Fruit fly (Drosophila melanogaster) whole organism, embryonic: ENCODE results near the gene CG15209.
A peak's percentile ranks its signal among the peaks of the same experiment; 100 is the strongest.

Experiments
- B-H1 ChIP-seq: fragments of 200-800 bp; sonication (Bioruptor generic); IDR thresholded peaks from 3 replicates; pipeline ENCODE4 v1.3.6; 2022; ENCODE audit warnings: missing biosample characterization, missing genetic modification characterization
- CG12236 ChIP-seq: fragments of 200-800 bp; sonication (Bioruptor generic); optimal IDR thresholded peaks from 2 replicates; lab custom pipeline; 2016; ENCODE audit warnings: missing biosample characterization, missing genetic modification characterization
- CG1832 ChIP-seq: fragments of 200-800 bp; sonication (Bioruptor generic); optimal IDR thresholded peaks from 2 replicates; lab custom pipeline; 2017; ENCODE audit warnings: missing biosample characterization, mild to moderate bottlenecking, missing genetic modification characterization, inconsistent platforms
- CG30403 ChIP-seq: fragments of 200-800 bp; sonication (Bioruptor generic); optimal IDR thresholded peaks from 3 replicates; lab custom pipeline; 2016; ENCODE audit warnings: missing biosample characterization, missing genetic modification characterization
- CG4404 ChIP-seq: fragments of 200-800 bp; sonication (Bioruptor generic); IDR thresholded peaks from 2 replicates; pipeline ENCODE4 v1.3.6; 2022; ENCODE audit warnings: missing biosample characterization, missing genetic modification characterization
- CG4854 ChIP-seq: fragments of 200-800 bp; sonication (Bioruptor generic); optimal IDR thresholded peaks from 2 replicates; lab custom pipeline; 2016; ENCODE audit warnings: missing biosample characterization, missing genetic modification characterization, inconsistent platforms
- CG6683 ChIP-seq: fragments of 200-800 bp; sonication (Bioruptor generic); optimal IDR thresholded peaks from 2 replicates; lab custom pipeline; 2017; ENCODE audit warnings: missing biosample characterization, mild to moderate bottlenecking, missing genetic modification characterization, missing genetic modification reagents
- CG8281 ChIP-seq: fragments of 200-800 bp; sonication (Bioruptor generic); optimal IDR thresholded peaks from 2 replicates; lab custom pipeline; 2018; ENCODE audit warnings: missing biosample characterization, mild to moderate bottlenecking, missing genetic modification characterization, moderate library complexity
- CG8478 ChIP-seq: fragments of >200 bp; optimal IDR thresholded peaks from 2 replicates; lab custom pipeline; 2018
- CG9876 ChIP-seq: fragments of 200-800 bp; sonication (Bioruptor generic); optimal IDR thresholded peaks from 2 replicates; lab custom pipeline; 2016; ENCODE audit warnings: missing biosample characterization, missing genetic modification characterization
- Dbx ChIP-seq: fragments of 200-800 bp; sonication (Bioruptor generic); IDR thresholded peaks from 3 replicates; pipeline ENCODE4 v1.3.6; 2022; ENCODE audit warnings: missing biosample characterization, missing genetic modification characterization
- Ets65A ChIP-seq: fragments of 200-800 bp; sonication (Bioruptor generic); peaks from one replicate; lab custom pipeline; 2016; ENCODE audit warnings: missing biosample characterization, missing genetic modification characterization
- Gug ChIP-seq: fragments of 200-800 bp; sonication (Bioruptor generic); IDR thresholded peaks from 4 replicates; pipeline ENCODE4 v1.3.6; 2022; ENCODE audit warnings: missing biosample characterization, missing genetic modification characterization
- HLH54F ChIP-seq: fragments of 200-800 bp; sonication (Bioruptor generic); optimal IDR thresholded peaks from 3 replicates; lab custom pipeline; 2016; ENCODE audit warnings: missing biosample characterization, missing genetic modification characterization
- HmgD ChIP-seq: fragments of 200-800 bp; sonication (Bioruptor generic); optimal IDR thresholded peaks from 3 replicates; lab custom pipeline; 2016; ENCODE audit warnings: missing biosample characterization, missing genetic modification characterization
- Lim3 ChIP-seq: fragments of 200-800 bp; sonication (Bioruptor generic); IDR thresholded peaks from 2 replicates; pipeline ENCODE4 v1.3.6; 2022; ENCODE audit warnings: missing biosample characterization, missing genetic modification characterization
- MTF-1 ChIP-seq: fragments of 200-800 bp; sonication (Bioruptor generic); optimal IDR thresholded peaks from 2 replicates; lab custom pipeline; 2018; ENCODE audit warnings: missing biosample characterization, mild to moderate bottlenecking, missing genetic modification characterization, borderline replicate concordance
- Med ChIP-seq: fragments of 200-800 bp; sonication (Bioruptor generic); peaks from one replicate; lab custom pipeline; 2016; ENCODE audit warnings: missing biosample characterization, missing genetic modification characterization, mild to moderate bottlenecking, inconsistent platforms, moderate library complexity
- NK7.1 ChIP-seq: fragments of 200-800 bp; sonication (Bioruptor generic); optimal IDR thresholded peaks from 3 replicates; lab custom pipeline; 2016; ENCODE audit warnings: missing biosample characterization, missing genetic modification characterization
- Oaz ChIP-seq: fragments of 200-800 bp; sonication (Bioruptor generic); IDR thresholded peaks from 2 replicates; pipeline ENCODE4 v1.3.6; 2022; ENCODE audit warnings: missing biosample characterization, missing genetic modification characterization
- Optix ChIP-seq: fragments of 200-800 bp; sonication (Bioruptor generic); IDR thresholded peaks from 3 replicates; pipeline ENCODE4 v1.3.6; 2022; ENCODE audit warnings: missing biosample characterization, missing genetic modification characterization
- Pdp1 ChIP-seq, 2 experiments: fragments of 200-800 bp; sonication (Bioruptor generic); optimal IDR thresholded peaks; 3 replicates each; lab custom pipeline; 2016; ENCODE audit warnings: missing biosample characterization in 2 of 2, missing genetic modification characterization in 2 of 2, mild to moderate bottlenecking in 1 of 2, moderate library complexity in 1 of 2
- Stat92E ChIP-seq, 3 experiments: fragments of >200 bp in 2 of 3; fragments of 200-800 bp in 1 of 3; sonication (Bioruptor generic) in 1 of 3; optimal IDR thresholded peaks; 2 replicates each; lab custom pipeline; 2017 to 2019; ENCODE audit warnings: missing biosample characterization in 3 of 3, missing genetic modification characterization in 3 of 3, mild to moderate bottlenecking in 1 of 3, moderate library complexity in 1 of 3
- TFAM ChIP-seq: fragments of 200-800 bp; sonication (Bioruptor generic); optimal IDR thresholded peaks from 2 replicates; lab custom pipeline; 2017; ENCODE audit warnings: missing biosample characterization, missing genetic modification characterization, inconsistent platforms
- Taf1 ChIP-seq: fragments of 200-800 bp; sonication (Bioruptor generic); IDR thresholded peaks from 2 replicates; pipeline ENCODE4 v1.3.6; 2022; ENCODE audit warnings: missing biosample characterization, missing genetic modification characterization
- ash1 ChIP-seq: fragments of 200-800 bp; sonication (Bioruptor generic); optimal IDR thresholded peaks from 2 replicates; lab custom pipeline; 2018; ENCODE audit warnings: missing biosample characterization, mild to moderate bottlenecking, missing genetic modification characterization
- az2 ChIP-seq: fragments of 200-800 bp; sonication (Bioruptor generic); optimal IDR thresholded peaks from 3 replicates; lab custom pipeline; 2016; ENCODE audit warnings: missing biosample characterization, missing genetic modification characterization
- bbx ChIP-seq: fragments of 200-800 bp; sonication (Bioruptor generic); IDR thresholded peaks from 2 replicates; pipeline ENCODE4 v1.3.6; 2022; ENCODE audit warnings: missing biosample characterization, missing genetic modification characterization; ENCODE audit not compliant: partially characterized antibody
- br ChIP-seq: fragments of >200 bp; optimal IDR thresholded peaks from 2 replicates; lab custom pipeline; 2017
- btn ChIP-seq: fragments of 200-800 bp; sonication (Bioruptor generic); optimal IDR thresholded peaks from 2 replicates; lab custom pipeline; 2016; ENCODE audit warnings: missing biosample characterization, missing genetic modification characterization
- dmrt99B ChIP-seq: fragments of 200-800 bp; sonication (Bioruptor generic); optimal IDR thresholded peaks from 2 replicates; lab custom pipeline; 2018; ENCODE audit warnings: missing biosample characterization, mild to moderate bottlenecking, missing genetic modification characterization, moderate library complexity
- ftz-f1 ChIP-seq: fragments of 200-800 bp; sonication (Bioruptor generic); optimal IDR thresholded peaks from 2 replicates; lab custom pipeline; 2016; ENCODE audit warnings: missing biosample characterization, missing genetic modification characterization
- gcm ChIP-seq: fragments of 200-800 bp; sonication (Bioruptor generic); optimal IDR thresholded peaks from 2 replicates; lab custom pipeline; 2019; ENCODE audit warnings: missing biosample characterization, mild to moderate bottlenecking, missing genetic modification characterization, moderate library complexity
- hbn ChIP-seq: fragments of 200-800 bp; sonication (Bioruptor generic); IDR thresholded peaks from 2 replicates; pipeline ENCODE4 v1.3.6; 2022; ENCODE audit warnings: missing biosample characterization, missing genetic modification characterization; ENCODE audit not compliant: partially characterized antibody
- ind ChIP-seq: fragments of 200-800 bp; sonication (Bioruptor generic); optimal IDR thresholded peaks from 3 replicates; lab custom pipeline; 2016; ENCODE audit warnings: missing biosample characterization, missing genetic modification characterization
- jumu ChIP-seq: fragments of 200-800 bp; sonication (Bioruptor generic); optimal IDR thresholded peaks from 3 replicates; lab custom pipeline; 2016; ENCODE audit warnings: missing biosample characterization, missing genetic modification characterization
- ken ChIP-seq: fragments of 200-800 bp; sonication (Bioruptor generic); IDR thresholded peaks from 3 replicates; pipeline ENCODE4 v1.3.6; 2022; ENCODE audit warnings: missing biosample characterization, missing genetic modification characterization
- lbe ChIP-seq: fragments of 200-800 bp; sonication (Bioruptor generic); optimal IDR thresholded peaks from 2 replicates; lab custom pipeline; 2016; ENCODE audit warnings: missing biosample characterization, mild to moderate bottlenecking, missing genetic modification characterization
- lmd ChIP-seq: fragments of 200-800 bp; sonication (Bioruptor generic); IDR thresholded peaks from 2 replicates; pipeline ENCODE4 v1.3.6; 2022; ENCODE audit warnings: missing biosample characterization, missing genetic modification characterization
- lov ChIP-seq, 2 experiments: fragments of 200-800 bp in 1 of 2; fragments of >200 bp in 1 of 2; sonication (Bioruptor generic) in 1 of 2; IDR thresholded peaks in 1 of 2; optimal IDR thresholded peaks in 1 of 2; 2 replicates in 1 of 2; 3 replicates in 1 of 2; pipeline versions ENCODE4 v1.3.6 to Lab custom; 2017 to 2022; ENCODE audit warnings: missing biosample characterization in 1 of 2, missing genetic modification characterization in 1 of 2
- pfk ChIP-seq: fragments of 200-800 bp; sonication (Bioruptor generic); optimal IDR thresholded peaks from 2 replicates; lab custom pipeline; 2018; ENCODE audit warnings: missing biosample characterization, mild to moderate bottlenecking, missing genetic modification characterization, moderate library complexity
- pnt ChIP-seq: fragments of 200-800 bp; sonication (Bioruptor generic); optimal IDR thresholded peaks from 3 replicates; lab custom pipeline; 2016; ENCODE audit warnings: missing biosample characterization, missing genetic modification characterization
- prd ChIP-seq, 3 experiments: fragments of >200 bp in 2 of 3; fragments of 200-800 bp in 1 of 3; sonication (Bioruptor generic) in 1 of 3; optimal IDR thresholded peaks in 2 of 3; IDR thresholded peaks in 1 of 3; 2 replicates in 2 of 3; 3 replicates in 1 of 3; pipeline versions ENCODE4 v1.3.6 to Lab custom; 2017 to 2022; ENCODE audit warnings: missing biosample characterization in 1 of 3, missing genetic modification characterization in 1 of 3
- psq ChIP-seq: fragments of 200-800 bp; sonication (Bioruptor generic); optimal IDR thresholded peaks from 2 replicates; lab custom pipeline; 2017; ENCODE audit warnings: missing biosample characterization, missing genetic modification characterization
- sima ChIP-seq: fragments of 200-800 bp; sonication (Bioruptor generic); optimal IDR thresholded peaks from 2 replicates; lab custom pipeline; 2016; ENCODE audit warnings: missing biosample characterization, missing genetic modification characterization
- ssp ChIP-seq: fragments of 200-800 bp; sonication (Bioruptor generic); IDR thresholded peaks from 2 replicates; pipeline ENCODE4 v1.3.6; 2022; ENCODE audit warnings: missing biosample characterization, missing genetic modification characterization
- toy ChIP-seq: fragments of 200-800 bp; sonication (Bioruptor generic); IDR thresholded peaks from 2 replicates; pipeline ENCODE4 v1.3.6; 2022; ENCODE audit warnings: missing biosample characterization, missing genetic modification characterization
- trh ChIP-seq: fragments of 200-800 bp; sonication (Bioruptor generic); optimal IDR thresholded peaks from 2 replicates; lab custom pipeline; 2016; ENCODE audit warnings: missing biosample characterization, missing genetic modification characterization
- tx ChIP-seq: fragments of 200-800 bp; sonication (Bioruptor generic); optimal IDR thresholded peaks from 2 replicates; lab custom pipeline; 2016; ENCODE audit warnings: missing biosample characterization, missing genetic modification characterization
- vfl ChIP-seq: fragments of 200-800 bp; sonication (Bioruptor generic); optimal IDR thresholded peaks from 2 replicates; lab custom pipeline; 2016; ENCODE audit warnings: missing biosample characterization, missing genetic modification characterization

The CG15209 gene

dm6 chrX:10822678-10823440 is 19.1 kb upstream of the CG15209 start (continued):
- TF ChIP-seq bbx, result no peak
- no peak for TF ChIP-seq ssp (GFP tag; lab: Robert Waterston, UW)
- TF ChIP-seq Optix (GFP tag; lab: Robert Waterston, UW), result no peak
- no peak for TF ChIP-seq NK7.1 (GFP tag; lab: Kevin White, UChicago)
- no peak for TF ChIP-seq hbn (GFP tag; lab: Robert Waterston, UW)
- TF ChIP-seq CG1832, result no peak
- TF ChIP-seq CG6683, result peak; percentile 56
- TF ChIP-seq psq (GFP tag; lab: Kevin White, UChicago), result no peak
- TF ChIP-seq Stat92E (GFP tag; optimal IDR thresholded peaks at IDR 0.05; lab: Kevin White, UChicago), result no peak
- no peak for TF ChIP-seq sima
- TF ChIP-seq lov (optimal IDR thresholded peaks at IDR 0.05; lab: Kevin White, UChicago), result no peak
- TF ChIP-seq lov (GFP tag; IDR thresholded peaks at IDR 0.05; lab: Robert Waterston, UW), result no peak
- peak; percentile 21 for TF ChIP-seq CG8281
- peak; percentile 77 for TF ChIP-seq dmrt99B (tag; lab: Kevin White, UChicago)
- TF ChIP-seq trh (GFP tag; lab: Kevin White, UChicago), result no peak
- peak; percentile 51 for TF ChIP-seq CG4854 (GFP tag; lab: Kevin White, UChicago)
- TF ChIP-seq Gug (GFP tag; lab: Robert Waterston, UW), result 0 out of 4 replicates have a peak, but pooled peaks have one; percentile 17
- peak; percentile 29 for TF ChIP-seq az2 (GFP tag; lab: Kevin White, UChicago)
- TF ChIP-seq Pdp1 (GFP tag; optimal IDR thresholded peaks at IDR 0.05; lab: Kevin White, UChicago), result peak; percentile 15 to 41
- peak; percentile 26 for TF ChIP-seq HLH54F (GFP tag; lab: Kevin White, UChicago)
- TF ChIP-seq CG4404 (GFP tag; lab: Robert Waterston, UW), result peak; percentile 88
- no peak for TF ChIP-seq Taf1
- no peak for TF ChIP-seq HmgD (GFP tag; lab: Kevin White, UChicago)
- TF ChIP-seq lmd, result peak; percentile 65
- TF ChIP-seq CG8478 (lab: Kevin White, UChicago), result no peak
- TF ChIP-seq ftz-f1 (GFP tag; lab: Kevin White, UChicago), result no peak
- TF ChIP-seq ind (GFP tag; lab: Kevin White, UChicago), result peak; percentile 54
- no peak for TF ChIP-seq CG9876 (GFP tag; lab: Kevin White, UChicago)
- no peak for TF ChIP-seq pfk (GFP tag; lab: Kevin White, UChicago)
- TF ChIP-seq vfl, result no peak
- no peak for TF ChIP-seq TFAM (GFP tag; lab: Kevin White, UChicago)
- no peak for TF ChIP-seq br (lab: Kevin White, UChicago)
- no peak for TF ChIP-seq Dbx (GFP tag; lab: Robert Waterston, UW)
- TF ChIP-seq CG30403 (GFP tag; lab: Kevin White, UChicago), result peak; percentile 56
- no peak for TF ChIP-seq B-H1 (GFP tag; lab: Robert Waterston, UW)
- TF ChIP-seq ash1 (GFP tag; lab: Kevin White, UChicago), result no peak
- peak; percentile 51 for TF ChIP-seq MTF-1
- TF ChIP-seq btn (GFP tag; lab: Kevin White, UChicago), result no peak
- peak; percentile 32 for TF ChIP-seq jumu (GFP tag; lab: Kevin White, UChicago)
- TF ChIP-seq Oaz, result no peak
- TF ChIP-seq Med (GFP tag; lab: Kevin White, UChicago), result peak; percentile 77
- TF ChIP-seq prd (optimal IDR thresholded peaks at IDR 0.05; lab: Kevin White, UChicago), result no peak
- TF ChIP-seq prd (GFP tag; IDR thresholded peaks at IDR 0.05; lab: Robert Waterston, UW), result peak; percentile 82
- no peak for TF ChIP-seq toy
- peak; percentile 69 for TF ChIP-seq Ets65A (GFP tag; lab: Kevin White, UChicago)
- peak; percentile 15 for TF ChIP-seq tx (GFP tag; lab: Kevin White, UChicago)
- TF ChIP-seq gcm (GFP tag; lab: Kevin White, UChicago), result peak; percentile 66
- no peak for TF ChIP-seq lbe (GFP tag; lab: Kevin White, UChicago)
- TF ChIP-seq CG12236 (GFP tag; lab: Kevin White, UChicago), result no peak
- no peak for TF ChIP-seq pnt (GFP tag; lab: Kevin White, UChicago)
- TF ChIP-seq Lim3 (GFP tag; lab: Robert Waterston, UW), result no peak
- TF ChIP-seq ken (GFP tag; lab: Robert Waterston, UW), result no peak; the same call in 2 of the 3 replicates
